Worm (Caenorhabditis elegans) whole organism, late embryonic: ENCODE measurements around the gene F13B6.2.

Source experiments
- C38D4.7 ChIP-seq: fragments of 200-800 bp; sonication (Bioruptor generic); optimal IDR thresholded peaks from 2 replicates; lab custom pipeline; 2018; ENCODE audit warnings: mild to moderate bottlenecking, missing genetic modification characterization, moderate library complexity, missing compliant biosample characterization
- K02D7.2 ChIP-seq: sonication (generic microtip); optimal IDR thresholded peaks from 2 replicates; lab custom pipeline; 2017; ENCODE audit warnings: mild to moderate bottlenecking, missing genetic modification characterization, missing compliant biosample characterization
- K09A11.1 ChIP-seq: sonication (generic microtip); optimal IDR thresholded peaks from 2 replicates; lab custom pipeline; 2017; ENCODE audit warnings: antibody characterized with exemption, mild to moderate bottlenecking, missing genetic modification characterization, missing compliant biosample characterization; ENCODE audit not compliant: insufficient read depth
- T23F11.4 ChIP-seq: fragments of 200-800 bp; sonication (Bioruptor generic); optimal IDR thresholded peaks from 2 replicates; lab custom pipeline; 2018; ENCODE audit warnings: mild to moderate bottlenecking, missing genetic modification characterization, missing compliant biosample characterization
- Y22D7AL.16 ChIP-seq: sonication (generic microtip); optimal IDR thresholded peaks from 2 replicates; lab custom pipeline; 2016; ENCODE audit warnings: missing genetic modification characterization, missing compliant biosample characterization
- ama-1 ChIP-seq: fragments of 150-350 bp; optimal IDR thresholded peaks from 2 replicates; lab custom pipeline; 2014
- ceh-19 ChIP-seq: fragments of 200-800 bp; sonication (Bioruptor generic); optimal IDR thresholded peaks from 2 replicates; lab custom pipeline; 2018; ENCODE audit warnings: mild to moderate bottlenecking, missing genetic modification characterization, missing compliant biosample characterization
- ceh-2 ChIP-seq: sonication (generic microtip); optimal IDR thresholded peaks from 2 replicates; lab custom pipeline; 2016; ENCODE audit warnings: missing genotype, missing genetic modification characterization, missing compliant biosample characterization
- ceh-22 ChIP-seq: sonication (generic microtip); optimal IDR thresholded peaks from 2 replicates; lab custom pipeline; 2017; ENCODE audit warnings: missing biosample characterization, missing genetic modification characterization
- ceh-24 ChIP-seq: sonication (generic microtip); optimal IDR thresholded peaks from 2 replicates; lab custom pipeline; 2016; ENCODE audit warnings: mild to moderate bottlenecking, missing genetic modification characterization, missing compliant biosample characterization
- ceh-30 ChIP-seq: fragments of 150-350 bp; optimal IDR thresholded peaks from 2 replicates; lab custom pipeline; 2014; ENCODE audit warnings: missing biosample characterization, missing genetic modification characterization
- ceh-48 ChIP-seq: sonication (generic microtip); optimal IDR thresholded peaks from 2 replicates; lab custom pipeline; 2016; ENCODE audit warnings: missing genetic modification characterization, inconsistent platforms, missing compliant biosample characterization
- ceh-6 ChIP-seq: fragments of 200-800 bp; sonication (Bioruptor generic); optimal IDR thresholded peaks from 2 replicates; lab custom pipeline; 2018; ENCODE audit warnings: mild to moderate bottlenecking, missing genetic modification characterization, missing compliant biosample characterization
- dmd-4 ChIP-seq: sonication (generic microtip); optimal IDR thresholded peaks from 2 replicates; lab custom pipeline; 2016; ENCODE audit warnings: borderline replicate concordance, missing genetic modification characterization, missing compliant biosample characterization
- elt-2 ChIP-seq: sonication (generic microtip); optimal IDR thresholded peaks from 2 replicates; lab custom pipeline; 2016; ENCODE audit warnings: missing genetic modification reagents, missing genetic modification characterization, missing compliant biosample characterization
- ets-4 ChIP-seq: sonication (generic microtip); optimal IDR thresholded peaks from 2 replicates; lab custom pipeline; 2016; ENCODE audit warnings: missing genetic modification characterization, missing compliant biosample characterization
- eyg-1 ChIP-seq: sonication (generic microtip); optimal IDR thresholded peaks from 2 replicates; lab custom pipeline; 2016; ENCODE audit warnings: missing genotype, missing genetic modification characterization, missing compliant biosample characterization
- fax-1 ChIP-seq: sonication (generic microtip); optimal IDR thresholded peaks from 2 replicates; lab custom pipeline; 2016; ENCODE audit warnings: missing genotype, missing genetic modification characterization, missing compliant biosample characterization
- fkh-10 ChIP-seq: fragments of 150-350 bp; optimal IDR thresholded peaks from 2 replicates; lab custom pipeline; 2014; ENCODE audit warnings: missing biosample characterization, missing genetic modification reagents, missing genetic modification characterization
- fkh-6 ChIP-seq: sonication (generic microtip); optimal IDR thresholded peaks from 2 replicates; lab custom pipeline; 2016; ENCODE audit warnings: missing genetic modification characterization, missing compliant biosample characterization
- hlh-13 ChIP-seq: fragments of 200-800 bp; sonication (Bioruptor generic); optimal IDR thresholded peaks from 2 replicates; lab custom pipeline; 2018; ENCODE audit warnings: mild to moderate bottlenecking, missing genetic modification characterization, missing compliant biosample characterization
- hlh-15 ChIP-seq: sonication (generic microtip); optimal IDR thresholded peaks from 2 replicates; lab custom pipeline; 2016; ENCODE audit warnings: missing genetic modification characterization, missing compliant biosample characterization
- hlh-8 ChIP-seq: sonication (generic microtip); optimal IDR thresholded peaks from 2 replicates; lab custom pipeline; 2016; ENCODE audit warnings: missing genotype, missing genetic modification characterization, missing compliant biosample characterization
- lim-6 ChIP-seq: sonication (generic microtip); optimal IDR thresholded peaks from 2 replicates; lab custom pipeline; 2016; ENCODE audit warnings: missing genetic modification characterization, missing compliant biosample characterization
- lin-11 ChIP-seq: fragments of 200-800 bp; sonication (Bioruptor generic); optimal IDR thresholded peaks from 2 replicates; lab custom pipeline; 2018; ENCODE audit warnings: mild to moderate bottlenecking, missing genetic modification characterization, missing compliant biosample characterization
- madf-2 ChIP-seq: sonication (generic microtip); optimal IDR thresholded peaks from 2 replicates; lab custom pipeline; 2017; ENCODE audit warnings: missing genetic modification characterization, missing compliant biosample characterization
- mec-3 ChIP-seq: sonication (generic microtip); optimal IDR thresholded peaks from 2 replicates; lab custom pipeline; 2016; ENCODE audit warnings: borderline replicate concordance, missing genetic modification characterization, missing compliant biosample characterization
- nhr-232 ChIP-seq: sonication (generic microtip); optimal IDR thresholded peaks from 2 replicates; lab custom pipeline; 2016; ENCODE audit warnings: missing genetic modification characterization, missing compliant biosample characterization
- npax-4 ChIP-seq: sonication (generic microtip); optimal IDR thresholded peaks from 2 replicates; lab custom pipeline; 2016; ENCODE audit warnings: missing genetic modification characterization, missing compliant biosample characterization
- pag-3 ChIP-seq: sonication (generic microtip); optimal IDR thresholded peaks from 2 replicates; lab custom pipeline; 2016; ENCODE audit warnings: missing compliant biosample characterization, missing genetic modification characterization, borderline replicate concordance
- pax-1 ChIP-seq: fragments of 150-350 bp; optimal IDR thresholded peaks from 2 replicates; lab custom pipeline; 2014; ENCODE audit warnings: missing biosample characterization, missing genetic modification characterization
- pha-4 ChIP-seq: fragments of 150-350 bp; optimal IDR thresholded peaks from 2 replicates; lab custom pipeline; 2018; ENCODE audit warnings: missing biosample characterization, missing genetic modification reagents, missing genetic modification characterization
- pqm-1 ChIP-seq: sonication (generic microtip); optimal IDR thresholded peaks from 2 replicates; lab custom pipeline; 2016; ENCODE audit warnings: missing genetic modification characterization, missing compliant biosample characterization
- ref-2 ChIP-seq: sonication (generic microtip); optimal IDR thresholded peaks from 2 replicates; lab custom pipeline; 2016; ENCODE audit warnings: missing genetic modification characterization, missing compliant biosample characterization
- rnt-1 ChIP-seq: sonication (generic microtip); optimal IDR thresholded peaks from 2 replicates; lab custom pipeline; 2016; ENCODE audit warnings: missing genetic modification characterization, missing compliant biosample characterization
- sox-2 ChIP-seq: fragments of 200-800 bp; sonication (Bioruptor generic); IDR thresholded peaks from 2 replicates; pipeline ENCODE4 v1.3.6; 2022; ENCODE audit warnings: missing genetic modification reagents, missing genetic modification characterization, missing compliant biosample characterization
- syd-9 ChIP-seq: sonication (generic microtip); optimal IDR thresholded peaks from 2 replicates; lab custom pipeline; 2016; ENCODE audit warnings: mild to moderate bottlenecking, missing genetic modification characterization, moderate library complexity, missing compliant biosample characterization
- tbx-2 ChIP-seq: sonication (generic microtip); optimal IDR thresholded peaks from 2 replicates; lab custom pipeline; 2016; ENCODE audit warnings: missing genetic modification characterization, missing compliant biosample characterization
- tbx-7 ChIP-seq: sonication (generic microtip); optimal IDR thresholded peaks from 2 replicates; lab custom pipeline; 2016; ENCODE audit warnings: missing genotype, missing genetic modification characterization, missing compliant biosample characterization
- unc-3 ChIP-seq, 2 experiments: fragments of 200-800 bp in 1 of 2; sonication (Bioruptor generic) in 1 of 2; sonication (generic microtip) in 1 of 2; conservative IDR thresholded peaks in 1 of 2; optimal IDR thresholded peaks in 1 of 2; 2 replicates each; pipeline versions ENCODE4 v1.3.6 to Lab custom; 2016 to 2022; ENCODE audit warnings: missing compliant biosample characterization in 2 of 2, missing genetic modification characterization in 2 of 2, missing genetic modification reagents in 1 of 2
- unc-42 ChIP-seq: sonication (generic microtip); optimal IDR thresholded peaks from 2 replicates; lab custom pipeline; 2016; ENCODE audit warnings: missing genotype, missing genetic modification characterization, missing compliant biosample characterization
- unc-55 ChIP-seq: sonication (generic microtip); optimal IDR thresholded peaks from 2 replicates; lab custom pipeline; 2017; ENCODE audit warnings: missing biosample characterization, missing genetic modification reagents, missing genetic modification characterization
- unc-86 ChIP-seq: sonication (generic microtip); optimal IDR thresholded peaks from 2 replicates; lab custom pipeline; 2016; ENCODE audit warnings: missing genetic modification characterization, missing compliant biosample characterization
- ztf-16 ChIP-seq: sonication (generic microtip); optimal IDR thresholded peaks from 2 replicates; lab custom pipeline; 2017; ENCODE audit warnings: missing genetic modification characterization, missing compliant biosample characterization

F13B6.2 gene

ce11 chrIV:7503322-7503721, 43.2 kb upstream of the F13B6.2 start, which contains the start of gene glt-6:
TSS of gene glt-6 (plus strand) at chrIV:7503622.
- TF ChIP-seq unc-55 (GFP tag; lab: Kevin White, UChicago) = no peak
- TF ChIP-seq hlh-13 = no peak
- no peak for TF ChIP-seq eyg-1 (tag; lab: Kevin White, UChicago)
- TF ChIP-seq fkh-10 (GFP tag; lab: Kevin White, UChicago) = no peak
- no peak for TF ChIP-seq pqm-1 (tag; lab: Kevin White, UChicago)
- TF ChIP-seq ets-4 (tag; lab: Kevin White, UChicago) = no peak
- TF ChIP-seq ceh-24 (tag; lab: Kevin White, UChicago) = no peak
- no peak for TF ChIP-seq ama-1 (lab: Kevin White, UChicago)
- TF ChIP-seq Y22D7AL.16 (tag; lab: Kevin White, UChicago) = no peak
- TF ChIP-seq, all 69 proteins: peak for 0

- TF ChIP-seq pax-1 (no peak), hlh-15 (no peak), hlh-8 (tag; lab: Kevin White, UChicago) (no peak), ztf-16 (tag; lab: Kevin White, UChicago) (no peak), npax-4 (no peak), ets-4 (tag; lab: Kevin White, UChicago) (no peak), fkh-6 (tag; lab: Kevin White, UChicago) (no peak), mec-3 (no peak), ceh-22 (tag; lab: Kevin White, UChicago) (no peak), K02D7.2 (tag; lab: Kevin White, UChicago) (no peak), dmd-4 (tag; lab: Kevin White, UChicago) (no peak), nhr-232 (tag; lab: Kevin White, UChicago) (no peak), ceh-19 (GFP tag; lab: Kevin White, UChicago) (no peak), ceh-2 (no peak), ceh-30 (no peak)
- TF ChIP-seq, all 69 proteins: peak for 0
Measured at ce11 chrIV:7501337-7501736, 41.2 kb upstream of the F13B6.2 start, which contains the start of gene F55G1.15. TSS of gene F55G1.15 (minus strand) at chrIV:7501437.

ce11 chrIV:7500924-7501323, 40.8 kb upstream of the F13B6.2 start:
- TF ChIP-seq unc-86 (tag; lab: Kevin White, UChicago) (no peak), ztf-16 (tag; lab: Kevin White, UChicago) (no peak), unc-3 (GFP tag; conservative IDR thresholded peaks at IDR 0.05; lab: Robert Waterston, UW) (no peak), unc-3 (tag; optimal IDR thresholded peaks at IDR 0.05; lab: Kevin White, UChicago) (no peak), pag-3 (tag; lab: Kevin White, UChicago) (no peak), ceh-48 (tag; lab: Kevin White, UChicago) (no peak), elt-2 (no peak), T23F11.4 (GFP tag; lab: Kevin White, UChicago) (no peak), tbx-7 (tag; lab: Kevin White, UChicago) (no peak), hlh-8 (tag; lab: Kevin White, UChicago) (no peak), pha-4 (tag; lab: Kevin White, UChicago) (no peak), ref-2 (tag; lab: Kevin White, UChicago) (no peak), unc-42 (tag; lab: Kevin White, UChicago) (no peak), pqm-1 (tag; lab: Kevin White, UChicago) (no peak), C38D4.7 (no peak), lim-6 (tag; lab: Kevin White, UChicago) (no peak), tbx-2 (tag; lab: Kevin White, UChicago) (no peak)

- TF ChIP-seq ceh-2 (no peak), ceh-19 (GFP tag; lab: Kevin White, UChicago) (no peak), ceh-22 (tag; lab: Kevin White, UChicago) (no peak), ceh-6 (GFP tag; lab: Kevin White, UChicago) (no peak), pha-4 (tag; lab: Kevin White, UChicago) (no peak), pax-1 (no peak), syd-9 (tag; lab: Kevin White, UChicago) (no peak), lin-11 (no peak), madf-2 (no peak), K09A11.1 (tag; lab: Kevin White, UChicago) (no peak), eyg-1 (tag; lab: Kevin White, UChicago) (no peak), unc-3 (GFP tag; conservative IDR thresholded peaks at IDR 0.05; lab: Robert Waterston, UW) (no peak), unc-3 (tag; optimal IDR thresholded peaks at IDR 0.05; lab: Kevin White, UChicago) (no peak), rnt-1 (tag; lab: Kevin White, UChicago) (no peak), pqm-1 (tag; lab: Kevin White, UChicago) (no peak), ceh-24 (tag; lab: Kevin White, UChicago) (no peak), tbx-2 (tag; lab: Kevin White, UChicago) (no peak), unc-55 (GFP tag; lab: Kevin White, UChicago) (no peak), sox-2 (no peak), T23F11.4 (GFP tag; lab: Kevin White, UChicago) (no peak), fax-1 (tag; lab: Kevin White, UChicago) (no peak)
Measured at ce11 chrIV:7499302-7499701, 39.2 kb upstream of the F13B6.2 start.
